Fruit fly (Drosophila melanogaster) whole organism, embryonic: ENCODE measurements around the gene Rbfox1.

Experiments
- Aef1 ChIP-seq: fragments of 200-800 bp; sonication (Bioruptor generic); IDR thresholded peaks from 3 replicates; pipeline ENCODE4 v1.3.6; 2022; ENCODE audit warnings: missing biosample characterization, missing genetic modification characterization
- Bdp1 ChIP-seq: fragments of 200-800 bp; sonication (Bioruptor generic); optimal IDR thresholded peaks from 3 replicates; lab custom pipeline; 2016; ENCODE audit warnings: missing biosample characterization, missing genetic modification characterization
- CG10431 ChIP-seq: fragments of 200-800 bp; sonication (Bioruptor generic); optimal IDR thresholded peaks from 3 replicates; lab custom pipeline; 2018; ENCODE audit warnings: missing biosample characterization, mild to moderate bottlenecking, missing genetic modification characterization
- CG11695 ChIP-seq: fragments of 200-800 bp; sonication (Bioruptor generic); IDR thresholded peaks from 3 replicates; pipeline ENCODE4 v1.3.6; 2022; ENCODE audit warnings: missing biosample characterization, missing genetic modification characterization
- CG12942 ChIP-seq: fragments of 200-800 bp; sonication (Bioruptor generic); optimal IDR thresholded peaks from 3 replicates; lab custom pipeline; 2016; ENCODE audit warnings: missing biosample characterization, missing genetic modification characterization
- CG15073 ChIP-seq: fragments of 200-800 bp; sonication (Bioruptor generic); optimal IDR thresholded peaks from 2 replicates; lab custom pipeline; 2016; ENCODE audit warnings: missing biosample characterization, missing genetic modification characterization
- CG1529 ChIP-seq: fragments of 200-800 bp; sonication (Bioruptor generic); optimal IDR thresholded peaks from 3 replicates; lab custom pipeline; 2018; ENCODE audit warnings: missing biosample characterization, missing genetic modification characterization
- CG15479 ChIP-seq: fragments of 200-800 bp; sonication (Bioruptor generic); optimal IDR thresholded peaks from 3 replicates; lab custom pipeline; 2019; ENCODE audit warnings: missing biosample characterization, mild to moderate bottlenecking, missing genetic modification characterization, moderate library complexity
- CG15514 ChIP-seq: fragments of 200-800 bp; sonication (Bioruptor generic); optimal IDR thresholded peaks from 3 replicates; lab custom pipeline; 2017; ENCODE audit warnings: missing biosample characterization, missing genetic modification characterization, mild to moderate bottlenecking, moderate library complexity, missing genetic modification reagents
- CG1602 ChIP-seq: fragments of 200-800 bp; sonication (Bioruptor generic); optimal IDR thresholded peaks from 3 replicates; lab custom pipeline; 2016; ENCODE audit warnings: missing biosample characterization, missing genetic modification characterization
- CG17612 ChIP-seq: fragments of 200-800 bp; sonication (Bioruptor generic); IDR thresholded peaks from 2 replicates; pipeline ENCODE4 v1.3.6; 2022; ENCODE audit warnings: missing biosample characterization, missing genetic modification characterization
- CG18599 ChIP-seq: fragments of 200-800 bp; sonication (Bioruptor generic); optimal IDR thresholded peaks from 3 replicates; lab custom pipeline; 2017; ENCODE audit warnings: missing biosample characterization, missing genetic modification characterization, mild to moderate bottlenecking, moderate library complexity, missing genetic modification reagents
- CG18619 ChIP-seq: fragments of 200-800 bp; sonication (Bioruptor generic); optimal IDR thresholded peaks from 3 replicates; lab custom pipeline; 2017; ENCODE audit warnings: missing biosample characterization, mild to moderate bottlenecking, missing genetic modification characterization
- CG2120 ChIP-seq: fragments of 200-800 bp; sonication (Bioruptor generic); optimal IDR thresholded peaks from 3 replicates; lab custom pipeline; 2016; ENCODE audit warnings: missing biosample characterization, missing genetic modification characterization
- CG2678 ChIP-seq: fragments of 200-800 bp; sonication (Bioruptor generic); optimal IDR thresholded peaks from 3 replicates; lab custom pipeline; 2019; ENCODE audit warnings: missing biosample characterization, mild to moderate bottlenecking, missing genetic modification characterization, moderate library complexity
- CG31388 ChIP-seq: fragments of 200-800 bp; sonication (Bioruptor generic); optimal IDR thresholded peaks from 2 replicates; lab custom pipeline; 2016; ENCODE audit warnings: missing biosample characterization, missing genetic modification characterization
- CG3407 ChIP-seq: fragments of 200-800 bp; sonication (Bioruptor generic); optimal IDR thresholded peaks from 2 replicates; lab custom pipeline; 2018; ENCODE audit warnings: missing biosample characterization, mild to moderate bottlenecking, missing genetic modification characterization
- CG6254 ChIP-seq: fragments of 200-800 bp; sonication (Bioruptor generic); optimal IDR thresholded peaks from 3 replicates; lab custom pipeline; 2017; ENCODE audit warnings: mild to moderate bottlenecking, missing biosample characterization, missing genetic modification reagents, missing genetic modification characterization
- CG6791 ChIP-seq: fragments of 200-800 bp; sonication (Bioruptor generic); IDR thresholded peaks from 3 replicates; pipeline ENCODE4 v1.3.6; 2022; ENCODE audit warnings: missing biosample characterization, missing genetic modification characterization; ENCODE audit not compliant: partially characterized antibody
- CG7372 ChIP-seq: fragments of 200-800 bp; sonication (Bioruptor generic); IDR thresholded peaks from 2 replicates; pipeline ENCODE4 v1.3.6; 2022; ENCODE audit warnings: missing biosample characterization, missing genetic modification characterization
- CG8944 ChIP-seq: fragments of 200-800 bp; sonication (Bioruptor generic); optimal IDR thresholded peaks from 3 replicates; lab custom pipeline; 2016; ENCODE audit warnings: missing biosample characterization, missing genetic modification characterization
- CG9215 ChIP-seq: fragments of 200-800 bp; sonication (Bioruptor generic); IDR thresholded peaks from 2 replicates; pipeline ENCODE4 v1.3.6; 2022; ENCODE audit warnings: missing biosample characterization, missing genetic modification characterization
- D ChIP-seq, 2 experiments: fragments of 200-800 bp in 1 of 2; fragments of >200 bp in 1 of 2; sonication (Bioruptor generic) in 1 of 2; optimal IDR thresholded peaks; 2 replicates in 1 of 2; 3 replicates in 1 of 2; lab custom pipeline; 2017; ENCODE audit warnings: mild to moderate bottlenecking in 1 of 2, missing biosample characterization in 1 of 2, missing genetic modification characterization in 1 of 2, missing genetic modification reagents in 1 of 2
- Dip3 ChIP-seq: fragments of 200-800 bp; sonication (Bioruptor generic); optimal IDR thresholded peaks from 3 replicates; lab custom pipeline; 2016; ENCODE audit warnings: missing biosample characterization, missing genetic modification characterization
- Drgx ChIP-seq: fragments of 200-800 bp; sonication (Bioruptor generic); IDR thresholded peaks from 2 replicates; pipeline ENCODE4 v1.3.6; 2022; ENCODE audit warnings: missing biosample characterization, missing genetic modification characterization
- ERR ChIP-seq: fragments of 200-800 bp; sonication (Bioruptor generic); optimal IDR thresholded peaks from 2 replicates; lab custom pipeline; 2016; ENCODE audit warnings: missing biosample characterization, missing genetic modification characterization
- HLHmδ ChIP-seq: fragments of 200-800 bp; sonication (Bioruptor generic); optimal IDR thresholded peaks from 2 replicates; lab custom pipeline; 2018; ENCODE audit warnings: missing biosample characterization, mild to moderate bottlenecking, missing genetic modification characterization, moderate library complexity
- Ravus ChIP-seq: fragments of 200-800 bp; sonication (Bioruptor generic); IDR thresholded peaks from 2 replicates; pipeline ENCODE4 v1.3.6; 2022; ENCODE audit warnings: missing biosample characterization, missing genetic modification characterization
- Stat92E ChIP-seq, 3 experiments: fragments of >200 bp in 2 of 3; fragments of 200-800 bp in 1 of 3; sonication (Bioruptor generic) in 1 of 3; optimal IDR thresholded peaks; 2 replicates each; lab custom pipeline; 2017 to 2019; ENCODE audit warnings: missing biosample characterization in 3 of 3, missing genetic modification characterization in 3 of 3, mild to moderate bottlenecking in 1 of 3, moderate library complexity in 1 of 3
- abd-A ChIP-seq: fragments of 200-800 bp; sonication (Bioruptor generic); optimal IDR thresholded peaks from 3 replicates; lab custom pipeline; 2019; ENCODE audit warnings: missing biosample characterization, mild to moderate bottlenecking, missing genetic modification characterization, moderate library complexity
- bsh ChIP-seq, 2 experiments: fragments of 200-800 bp; sonication (Bioruptor generic); optimal IDR thresholded peaks; 2 replicates each; lab custom pipeline; 2017 to 2018; ENCODE audit warnings: mild to moderate bottlenecking in 2 of 2, missing biosample characterization in 2 of 2, missing genetic modification characterization in 2 of 2, moderate library complexity in 1 of 2
- ci ChIP-seq: fragments of 200-800 bp; sonication (Bioruptor generic); IDR thresholded peaks from 3 replicates; pipeline ENCODE4 v1.3.6; 2022; ENCODE audit warnings: missing biosample characterization, missing genetic modification characterization
- croc ChIP-seq: fragments of 200-800 bp; sonication (Bioruptor generic); conservative IDR thresholded peaks from 3 replicates; pipeline ENCODE4 v1.3.6; 2022; ENCODE audit warnings: missing biosample characterization, missing genetic modification characterization
- disco-r ChIP-seq: fragments of 200-800 bp; sonication (Bioruptor generic); optimal IDR thresholded peaks from 2 replicates; lab custom pipeline; 2016; ENCODE audit warnings: missing biosample characterization, missing genetic modification characterization
- ems ChIP-seq: fragments of 200-800 bp; sonication (Bioruptor generic); optimal IDR thresholded peaks from 3 replicates; lab custom pipeline; 2016; ENCODE audit warnings: missing biosample characterization, missing genetic modification characterization
- ewg ChIP-seq: fragments of 200-800 bp; sonication (Bioruptor generic); optimal IDR thresholded peaks from 3 replicates; lab custom pipeline; 2017; ENCODE audit warnings: mild to moderate bottlenecking, missing biosample characterization, missing genetic modification reagents, missing genetic modification characterization
- fd102C ChIP-seq: fragments of 200-800 bp; sonication (Bioruptor generic); optimal IDR thresholded peaks from 2 replicates; lab custom pipeline; 2018; ENCODE audit warnings: missing biosample characterization, mild to moderate bottlenecking, missing genetic modification characterization, moderate library complexity
- fd64A ChIP-seq: fragments of 200-800 bp; sonication (Bioruptor generic); optimal IDR thresholded peaks from 3 replicates; lab custom pipeline; 2018; ENCODE audit warnings: missing biosample characterization, mild to moderate bottlenecking, missing genetic modification characterization
- ftz-f1 ChIP-seq: fragments of 200-800 bp; sonication (Bioruptor generic); optimal IDR thresholded peaks from 2 replicates; lab custom pipeline; 2016; ENCODE audit warnings: missing biosample characterization, missing genetic modification characterization
- gem ChIP-seq: fragments of 200-800 bp; sonication (Bioruptor generic); optimal IDR thresholded peaks from 2 replicates; lab custom pipeline; 2019; ENCODE audit warnings: missing biosample characterization, mild to moderate bottlenecking, missing genetic modification characterization, moderate library complexity
- gfzf ChIP-seq: fragments of 200-800 bp; sonication (Bioruptor generic); optimal IDR thresholded peaks from 2 replicates; lab custom pipeline; 2016; ENCODE audit warnings: missing biosample characterization, mild to moderate bottlenecking, missing genetic modification characterization, moderate library complexity
- gt ChIP-seq: fragments of 200-800 bp; sonication (Bioruptor generic); IDR thresholded peaks from 2 replicates; pipeline ENCODE4 v1.3.6; 2022; ENCODE audit warnings: missing biosample characterization, missing genetic modification characterization
- ken ChIP-seq: fragments of 200-800 bp; sonication (Bioruptor generic); IDR thresholded peaks from 3 replicates; pipeline ENCODE4 v1.3.6; 2022; ENCODE audit warnings: missing biosample characterization, missing genetic modification characterization
- org-1 ChIP-seq: fragments of 200-800 bp; sonication (Bioruptor generic); optimal IDR thresholded peaks from 2 replicates; lab custom pipeline; 2017; ENCODE audit warnings: missing biosample characterization, missing genetic modification characterization
- peb ChIP-seq: fragments of 200-800 bp; sonication (Bioruptor generic); IDR thresholded peaks from 2 replicates; pipeline ENCODE4 v1.3.6; 2022; ENCODE audit warnings: missing biosample characterization, missing genetic modification characterization
- pros ChIP-seq: fragments of 200-800 bp; sonication (Bioruptor generic); optimal IDR thresholded peaks from 3 replicates; lab custom pipeline; 2019; ENCODE audit warnings: missing biosample characterization, mild to moderate bottlenecking, missing genetic modification characterization, moderate library complexity
- slbo ChIP-seq: fragments of 200-800 bp; sonication (Bioruptor generic); IDR thresholded peaks from 2 replicates; pipeline ENCODE4 v1.3.6; 2022; ENCODE audit warnings: missing biosample characterization, missing genetic modification characterization
- tap ChIP-seq: fragments of 200-800 bp; optimal IDR thresholded peaks from 3 replicates; lab custom pipeline; 2019; ENCODE audit warnings: missing biosample characterization, mild to moderate bottlenecking, missing genetic modification characterization, moderate library complexity
- unpg ChIP-seq: fragments of 200-800 bp; sonication (Bioruptor generic); optimal IDR thresholded peaks from 3 replicates; lab custom pipeline; 2018; ENCODE audit warnings: missing biosample characterization, mild to moderate bottlenecking, missing genetic modification characterization, moderate library complexity
- zfh2 ChIP-seq: fragments of 200-800 bp; sonication (Bioruptor generic); optimal IDR thresholded peaks from 2 replicates; lab custom pipeline; 2016; ENCODE audit warnings: missing biosample characterization, missing genetic modification characterization

Gene Rbfox1

dm6 chr3L:10554489-10554888 is 73.3 kb downstream of the Rbfox1 start (continued):
- TF ChIP-seq gfzf (GFP tag; lab: Kevin White, UChicago) (no peak), abd-A (peak; percentile 53), fd64A (GFP tag; lab: Kevin White, UChicago) (peak; percentile 85), CG6254 (GFP tag; lab: Kevin White, UChicago) (peak; percentile 90), CG2678 (tag; lab: Kevin White, UChicago) (peak; percentile 87), tap (tag; lab: Kevin White, UChicago) (peak; percentile 93), bsh (GFP tag; optimal IDR thresholded peaks at IDR 0.05; lab: Kevin White, UChicago) (peak; percentile 54 to 93), CG7372 (peak; percentile 52), fd102C (GFP tag; lab: Kevin White, UChicago) (peak; percentile 80), Ravus (GFP tag; lab: Robert Waterston, UW) (peak; percentile 47), CG15073 (peak; percentile 26), HLHmδ (GFP tag; lab: Kevin White, UChicago) (no peak), ERR (GFP tag; lab: Kevin White, UChicago) (peak; percentile 53), Bdp1 (no peak), unpg (GFP tag; lab: Kevin White, UChicago) (peak; percentile 89), CG15514 (peak; percentile 66), CG11695 (peak; percentile 81; the same call in 2 of the 3 replicates), CG31388 (GFP tag; lab: Kevin White, UChicago) (peak; percentile 75), CG3407 (GFP tag; lab: Kevin White, UChicago) (peak; percentile 80), CG2120 (GFP tag; lab: Kevin White, UChicago) (peak; percentile 58), Aef1 (GFP tag; lab: Robert Waterston, UW) (peak; percentile 64), gem (tag; lab: Kevin White, UChicago) (peak; percentile 92), ken (peak; percentile 79), disco-r (GFP tag; lab: Kevin White, UChicago) (peak; percentile 52), CG15479 (no peak), CG18619 (GFP tag; lab: Kevin White, UChicago) (peak; percentile 70), ewg (GFP tag; lab: Kevin White, UChicago) (peak; percentile 73), Drgx (GFP tag; lab: Robert Waterston, UW) (peak; percentile 57), CG9215 (GFP tag; lab: Robert Waterston, UW) (no peak), CG1529 (GFP tag; lab: Kevin White, UChicago) (peak; percentile 78), Dip3 (peak; percentile 2), CG8944 (GFP tag; lab: Kevin White, UChicago) (peak; percentile 62), ftz-f1 (no peak), gt (peak; percentile 64; the same call in 1 of the 2 replicates), org-1 (peak; percentile 72), CG10431 (GFP tag; lab: Kevin White, UChicago) (peak; percentile 50), CG6791 (GFP tag; lab: Robert Waterston, UW) (no peak), CG1602 (GFP tag; lab: Kevin White, UChicago) (peak; percentile 80), CG18599 (GFP tag; lab: Kevin White, UChicago) (peak; percentile 91), Stat92E (GFP tag; optimal IDR thresholded peaks at IDR 0.05; lab: Kevin White, UChicago) (peak in 1 of 3 experiments; percentile 75), CG17612 (GFP tag; lab: Robert Waterston, UW) (no peak), ci (GFP tag; lab: Robert Waterston, UW) (peak; percentile 90), CG12942 (peak; percentile 66), peb (GFP tag; lab: Robert Waterston, UW) (peak; percentile 79), D (optimal IDR thresholded peaks at IDR 0.05; lab: Kevin White, UChicago) (no peak), D (GFP tag; optimal IDR thresholded peaks at IDR 0.05; lab: Kevin White, UChicago) (peak; percentile 92), pros (GFP tag; lab: Kevin White, UChicago) (no peak), slbo (GFP tag; lab: Robert Waterston, UW) (peak; percentile 69), zfh2 (GFP tag; lab: Kevin White, UChicago) (no peak), ems (GFP tag; lab: Kevin White, UChicago) (peak; percentile 74), croc (peak; percentile 85)
